Fruit fly (Drosophila melanogaster) whole organism, embryonic: ENCODE data around the gene Kua.

ENCODE experiments used
- Abd-B ChIP-seq: fragments of 200-800 bp; sonication (Bioruptor generic); optimal IDR thresholded peaks from 2 replicates; lab custom pipeline; 2018; ENCODE audit warnings: missing biosample characterization, mild to moderate bottlenecking, missing genetic modification characterization, moderate library complexity
- BEAF-32 ChIP-seq: fragments of 200-800 bp; sonication (Bioruptor generic); optimal IDR thresholded peaks from 3 replicates; lab custom pipeline; 2017; ENCODE audit warnings: missing biosample characterization, missing genetic modification characterization, mild to moderate bottlenecking, moderate library complexity, missing genetic modification reagents
- CG10543 ChIP-seq: fragments of 200-800 bp; sonication (Bioruptor generic); optimal IDR thresholded peaks from 3 replicates; lab custom pipeline; 2017; ENCODE audit warnings: missing biosample characterization, mild to moderate bottlenecking, missing genetic modification characterization, moderate library complexity
- CG12942 ChIP-seq: fragments of 200-800 bp; sonication (Bioruptor generic); optimal IDR thresholded peaks from 3 replicates; lab custom pipeline; 2016; ENCODE audit warnings: missing biosample characterization, missing genetic modification characterization
- CG14710 ChIP-seq: fragments of 200-800 bp; sonication (Bioruptor generic); optimal IDR thresholded peaks from 3 replicates; lab custom pipeline; 2019; ENCODE audit warnings: missing biosample characterization, mild to moderate bottlenecking, missing genetic modification characterization, moderate library complexity
- CG14860 ChIP-seq: fragments of 200-800 bp; sonication (Bioruptor generic); IDR thresholded peaks from 3 replicates; pipeline ENCODE4 v1.3.6; 2022; ENCODE audit warnings: missing biosample characterization, missing genetic modification characterization; ENCODE audit not compliant: partially characterized antibody
- CG15479 ChIP-seq: fragments of 200-800 bp; sonication (Bioruptor generic); optimal IDR thresholded peaks from 3 replicates; lab custom pipeline; 2019; ENCODE audit warnings: missing biosample characterization, mild to moderate bottlenecking, missing genetic modification characterization, moderate library complexity
- CG15514 ChIP-seq: fragments of 200-800 bp; sonication (Bioruptor generic); optimal IDR thresholded peaks from 3 replicates; lab custom pipeline; 2017; ENCODE audit warnings: missing biosample characterization, missing genetic modification characterization, mild to moderate bottlenecking, moderate library complexity, missing genetic modification reagents
- CG16779 ChIP-seq: fragments of 200-800 bp; sonication (Bioruptor generic); IDR thresholded peaks from 2 replicates; pipeline ENCODE4 v1.3.6; 2022; ENCODE audit warnings: missing biosample characterization, missing genetic modification characterization
- CG17328 ChIP-seq: fragments of 200-800 bp; sonication (Bioruptor generic); IDR thresholded peaks from 2 replicates; pipeline ENCODE4 v1.3.6; 2022; ENCODE audit warnings: missing biosample characterization, missing genetic modification characterization
- CG17361 ChIP-seq: fragments of 200-800 bp; sonication (Bioruptor generic); IDR thresholded peaks from 3 replicates; pipeline ENCODE4 v1.3.6; 2022; ENCODE audit warnings: missing biosample characterization, missing genetic modification characterization
- CG18262 ChIP-seq: fragments of 200-800 bp; optimal IDR thresholded peaks from 3 replicates; lab custom pipeline; 2019; ENCODE audit warnings: missing biosample characterization, mild to moderate bottlenecking, missing genetic modification characterization, moderate library complexity
- CG2712 ChIP-seq: fragments of 200-800 bp; optimal IDR thresholded peaks from 3 replicates; lab custom pipeline; 2019; ENCODE audit warnings: missing biosample characterization, mild to moderate bottlenecking, missing genetic modification characterization, moderate library complexity
- CG31388 ChIP-seq: fragments of 200-800 bp; sonication (Bioruptor generic); optimal IDR thresholded peaks from 2 replicates; lab custom pipeline; 2016; ENCODE audit warnings: missing biosample characterization, missing genetic modification characterization
- CG42726 ChIP-seq: fragments of 200-800 bp; sonication (Bioruptor generic); IDR thresholded peaks from 2 replicates; pipeline ENCODE4 v1.3.6; 2022; ENCODE audit warnings: missing biosample characterization, missing genetic modification characterization; ENCODE audit not compliant: partially characterized antibody
- CG4730 ChIP-seq: fragments of 200-800 bp; sonication (Bioruptor generic); IDR thresholded peaks from 2 replicates; pipeline ENCODE4 v1.3.6; 2022; ENCODE audit warnings: missing biosample characterization, missing genetic modification characterization
- CG8765 ChIP-seq: fragments of 200-800 bp; sonication (Bioruptor generic); IDR thresholded peaks from 2 replicates; pipeline ENCODE4 v1.3.6; 2022; ENCODE audit warnings: missing biosample characterization, missing genetic modification characterization
- CG9797 ChIP-seq: fragments of 200-800 bp; sonication (Bioruptor generic); optimal IDR thresholded peaks from 3 replicates; lab custom pipeline; 2018; ENCODE audit warnings: missing biosample characterization, mild to moderate bottlenecking, missing genetic modification characterization
- CG9817 ChIP-seq: fragments of 200-800 bp; sonication (Bioruptor generic); optimal IDR thresholded peaks from 2 replicates; lab custom pipeline; 2018; ENCODE audit warnings: missing biosample characterization, mild to moderate bottlenecking, missing genetic modification characterization, moderate library complexity
- E2f2 ChIP-seq: fragments of 200-800 bp; sonication (Bioruptor generic); IDR thresholded peaks from 2 replicates; pipeline ENCODE4 v1.3.6; 2022; ENCODE audit warnings: missing biosample characterization, missing genetic modification characterization
- ERR ChIP-seq: fragments of 200-800 bp; sonication (Bioruptor generic); optimal IDR thresholded peaks from 2 replicates; lab custom pipeline; 2016; ENCODE audit warnings: missing biosample characterization, missing genetic modification characterization
- Elba2 ChIP-seq: fragments of 200-800 bp; sonication (Bioruptor generic); optimal IDR thresholded peaks from 3 replicates; lab custom pipeline; 2016; ENCODE audit warnings: missing biosample characterization, missing genetic modification characterization
- H15 ChIP-seq: fragments of 200-800 bp; sonication (Bioruptor generic); IDR thresholded peaks from 3 replicates; pipeline ENCODE4 v1.3.6; 2022; ENCODE audit warnings: missing biosample characterization, missing genetic modification characterization
- Hmr ChIP-seq: fragments of 200-800 bp; sonication (Bioruptor generic); optimal IDR thresholded peaks from 3 replicates; lab custom pipeline; 2017; ENCODE audit warnings: mild to moderate bottlenecking, missing biosample characterization, missing genetic modification reagents, missing genetic modification characterization
- Jarid2 ChIP-seq: fragments of 200-800 bp; sonication (Bioruptor generic); optimal IDR thresholded peaks from 3 replicates; lab custom pipeline; 2017; ENCODE audit warnings: mild to moderate bottlenecking, missing biosample characterization, missing genetic modification reagents, missing genetic modification characterization
- Max ChIP-seq: fragments of 200-800 bp; sonication (Bioruptor generic); optimal IDR thresholded peaks from 2 replicates; lab custom pipeline; 2016; ENCODE audit warnings: missing biosample characterization, mild to moderate bottlenecking, missing genetic modification characterization
- NC2α ChIP-seq: fragments of 200-800 bp; sonication (Bioruptor generic); optimal IDR thresholded peaks from 2 replicates; lab custom pipeline; 2016; ENCODE audit warnings: missing biosample characterization, missing genetic modification characterization
- Opbp ChIP-seq: fragments of 200-800 bp; sonication (Bioruptor generic); IDR thresholded peaks from 3 replicates; pipeline ENCODE4 v1.3.6; 2022; ENCODE audit warnings: missing biosample characterization, missing genetic modification characterization; ENCODE audit not compliant: partially characterized antibody
- PHDP ChIP-seq: fragments of 200-800 bp; sonication (Bioruptor generic); optimal IDR thresholded peaks from 3 replicates; lab custom pipeline; 2018; ENCODE audit warnings: missing biosample characterization, mild to moderate bottlenecking, missing genetic modification characterization, moderate library complexity
- Rx ChIP-seq: fragments of 200-800 bp; sonication (Bioruptor generic); IDR thresholded peaks from 2 replicates; pipeline ENCODE4 v1.3.6; 2022; ENCODE audit warnings: missing biosample characterization, missing genetic modification characterization
- Sox100B ChIP-seq: fragments of 200-800 bp; sonication (Bioruptor generic); optimal IDR thresholded peaks from 3 replicates; lab custom pipeline; 2018; ENCODE audit warnings: missing biosample characterization, mild to moderate bottlenecking, missing genetic modification characterization
- Sry-β ChIP-seq: fragments of 200-800 bp; sonication (Bioruptor generic); optimal IDR thresholded peaks from 2 replicates; lab custom pipeline; 2018; ENCODE audit warnings: missing biosample characterization, mild to moderate bottlenecking, missing genetic modification characterization, moderate library complexity
- bbx ChIP-seq: fragments of 200-800 bp; sonication (Bioruptor generic); IDR thresholded peaks from 2 replicates; pipeline ENCODE4 v1.3.6; 2022; ENCODE audit warnings: missing biosample characterization, missing genetic modification characterization; ENCODE audit not compliant: partially characterized antibody
- chinmo ChIP-seq: fragments of 200-800 bp; sonication (Bioruptor generic); IDR thresholded peaks from 4 replicates; pipeline ENCODE4 v1.3.6; 2022; ENCODE audit warnings: missing biosample characterization, missing genetic modification characterization; ENCODE audit not compliant: partially characterized antibody
- gcm ChIP-seq: fragments of 200-800 bp; sonication (Bioruptor generic); optimal IDR thresholded peaks from 2 replicates; lab custom pipeline; 2019; ENCODE audit warnings: missing biosample characterization, mild to moderate bottlenecking, missing genetic modification characterization, moderate library complexity
- gsb ChIP-seq: fragments of 200-800 bp; sonication (Bioruptor generic); IDR thresholded peaks from 2 replicates; pipeline ENCODE4 v1.3.6; 2022; ENCODE audit warnings: missing biosample characterization, missing genetic modification characterization
- h ChIP-seq: fragments of >200 bp; optimal IDR thresholded peaks from 2 replicates; lab custom pipeline; 2017
- mam ChIP-seq: fragments of 200-800 bp; sonication (Bioruptor generic); optimal IDR thresholded peaks from 3 replicates; lab custom pipeline; 2016; ENCODE audit warnings: missing biosample characterization, missing genetic modification characterization
- pum ChIP-seq: fragments of 200-800 bp; sonication (Bioruptor generic); optimal IDR thresholded peaks from 2 replicates; lab custom pipeline; 2016; ENCODE audit warnings: missing biosample characterization, missing genetic modification characterization
- pzg ChIP-seq: fragments of 200-800 bp; sonication (Bioruptor generic); optimal IDR thresholded peaks from 3 replicates; lab custom pipeline; 2018; ENCODE audit warnings: missing biosample characterization, mild to moderate bottlenecking, missing genetic modification characterization, moderate library complexity
- schlank ChIP-seq: fragments of 200-800 bp; sonication (Bioruptor generic); optimal IDR thresholded peaks from 2 replicates; lab custom pipeline; 2018; ENCODE audit warnings: missing biosample characterization, mild to moderate bottlenecking, missing genetic modification characterization
- sens ChIP-seq: fragments of 200-800 bp; sonication (Bioruptor generic); peaks from one replicate; lab custom pipeline; 2016; ENCODE audit warnings: missing biosample characterization, missing genetic modification characterization
- so ChIP-seq: fragments of 200-800 bp; sonication (Bioruptor generic); IDR thresholded peaks from 3 replicates; pipeline ENCODE4 v1.3.6; 2022; ENCODE audit warnings: missing biosample characterization, missing genetic modification characterization
- stwl ChIP-seq: fragments of 200-800 bp; sonication (Bioruptor generic); optimal IDR thresholded peaks from 3 replicates; lab custom pipeline; 2018; ENCODE audit warnings: missing biosample characterization, mild to moderate bottlenecking, missing genetic modification characterization, moderate library complexity
- tll ChIP-seq, 2 experiments: fragments of 200-800 bp in 1 of 2; fragments of >200 bp in 1 of 2; sonication (Bioruptor generic) in 1 of 2; optimal IDR thresholded peaks; 2 replicates each; lab custom pipeline; 2017 to 2019; ENCODE audit warnings: missing biosample characterization in 2 of 2, missing genetic modification characterization in 2 of 2, mild to moderate bottlenecking in 1 of 2, moderate library complexity in 1 of 2
- twi ChIP-seq: fragments of 200-800 bp; optimal IDR thresholded peaks from 2 replicates; lab custom pipeline; 2019; ENCODE audit warnings: missing biosample characterization, mild to moderate bottlenecking, missing genetic modification characterization, moderate library complexity
- zen ChIP-seq: fragments of 200-800 bp; sonication (Bioruptor generic); optimal IDR thresholded peaks from 3 replicates; lab custom pipeline; 2018; ENCODE audit warnings: missing biosample characterization, mild to moderate bottlenecking, missing genetic modification characterization, moderate library complexity

The Kua gene

DNA sequence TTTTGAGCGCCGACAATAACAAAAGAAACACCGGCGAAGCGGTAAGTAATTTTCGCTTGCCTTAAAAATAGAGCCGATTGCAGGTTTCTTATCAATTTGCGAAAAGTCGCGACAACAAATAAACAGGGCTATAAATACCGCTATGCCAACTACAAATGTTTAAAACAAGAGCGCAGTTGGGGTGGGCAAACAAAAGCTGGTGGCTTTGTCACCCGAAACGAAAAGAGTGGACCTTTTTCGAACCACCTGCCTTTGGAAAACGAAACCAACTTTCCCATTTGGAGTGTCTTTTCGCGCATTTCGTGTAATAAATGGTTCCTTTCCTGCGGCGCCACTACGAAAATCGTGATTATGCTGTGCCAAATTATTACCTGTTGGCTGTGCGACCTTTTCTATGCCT lies 813 bp downstream of the Kua start (continued):
- no peak for TF ChIP-seq twi (tag; lab: Kevin White, UChicago)
- no peak for TF ChIP-seq CG12942
- TF ChIP-seq BEAF-32 (GFP tag; lab: Kevin White, UChicago): no peak
- no peak for TF ChIP-seq PHDP (tag; lab: Kevin White, UChicago)
- no peak for TF ChIP-seq gcm (GFP tag; lab: Kevin White, UChicago)
- TF ChIP-seq bbx (GFP tag; lab: Robert Waterston, UW): peak; percentile 10; the same call in 1 of the 2 replicates

DNA sequence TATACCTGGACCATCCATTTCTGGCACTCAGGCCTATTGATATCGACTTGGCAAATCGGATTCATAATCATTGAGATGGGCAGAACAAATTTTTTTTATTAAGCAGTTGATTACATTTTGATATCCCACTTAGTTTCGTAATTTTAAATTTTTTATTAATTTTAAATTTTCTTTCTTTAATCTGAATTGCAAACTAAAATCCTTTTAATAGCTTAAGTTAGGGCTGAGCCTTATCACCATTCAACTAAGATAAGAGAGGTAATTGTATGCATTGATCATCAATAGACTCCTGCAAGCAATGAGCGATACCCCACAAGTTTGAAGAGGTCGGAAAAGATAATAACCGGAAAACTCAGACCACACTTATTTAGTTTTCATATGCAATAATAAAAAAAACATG lies 6.7 kb downstream of the Kua start, which contains the start of gene CG13970:
CG13970 (minus strand) TSS at position 101 of the 400 bp plus-strand sequence.
- TF ChIP-seq pum (GFP tag; lab: Kevin White, UChicago) (no peak), mam (GFP tag; lab: Kevin White, UChicago) (no peak), CG10543 (GFP tag; lab: Kevin White, UChicago) (no peak), H15 (GFP tag; lab: Robert Waterston, UW) (no peak), h (lab: Kevin White, UChicago) (no peak), E2f2 (GFP tag; lab: Robert Waterston, UW) (no peak), CG18262 (tag; lab: Kevin White, UChicago) (no peak), zen (tag; lab: Kevin White, UChicago) (no peak), Max (GFP tag; lab: Kevin White, UChicago) (no peak), Sry-β (no peak), Abd-B (GFP tag; lab: Kevin White, UChicago) (no peak), CG4730 (GFP tag; lab: Robert Waterston, UW) (no peak), so (no peak), CG16779 (GFP tag; lab: Robert Waterston, UW) (no peak), CG15479 (GFP tag; lab: Kevin White, UChicago) (no peak), CG9817 (tag; lab: Kevin White, UChicago) (no peak), Elba2 (GFP tag; lab: Kevin White, UChicago) (no peak), CG8765 (GFP tag; lab: Robert Waterston, UW) (no peak), tll (GFP tag; optimal IDR thresholded peaks at IDR 0.05; lab: Kevin White, UChicago) (no peak)

DNA sequence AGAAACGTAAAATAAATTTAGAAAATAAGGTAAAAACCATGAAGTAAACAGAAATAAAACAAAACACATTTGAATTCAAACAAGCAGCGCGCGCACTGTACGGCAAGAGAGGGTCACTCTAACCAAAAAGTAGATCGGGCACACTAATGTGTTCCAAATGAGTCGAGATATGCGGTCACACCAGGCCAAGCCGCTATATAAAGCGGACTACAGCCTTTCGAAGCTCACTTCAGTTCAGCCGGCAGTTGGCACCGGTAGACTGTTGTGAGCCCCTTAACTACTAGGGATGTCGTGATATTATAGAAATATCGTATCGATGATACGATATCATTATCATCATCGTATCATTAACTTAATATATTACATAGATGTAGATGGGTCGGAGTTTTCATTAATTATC lies 7.1 kb downstream of the Kua start:
- TF ChIP-seq BEAF-32 (GFP tag; lab: Kevin White, UChicago) (peak; percentile 32), CG15514 (GFP tag; lab: Kevin White, UChicago) (peak; percentile 34), CG2712 (tag; lab: Kevin White, UChicago) (no peak), Rx (GFP tag; lab: Robert Waterston, UW) (0 out of 2 replicates have a peak, but pooled peaks have one; percentile 11), stwl (tag; lab: Kevin White, UChicago) (peak; percentile 78), ERR (GFP tag; lab: Kevin White, UChicago) (no peak), Elba2 (GFP tag; lab: Kevin White, UChicago) (peak; percentile 9), CG14710 (tag; lab: Kevin White, UChicago) (peak; percentile 0), CG42726 (GFP tag; lab: Robert Waterston, UW) (no peak), zen (tag; lab: Kevin White, UChicago) (peak; percentile 23), gsb (GFP tag; lab: Robert Waterston, UW) (no peak), NC2α (GFP tag; lab: Kevin White, UChicago) (peak; percentile 31), Hmr (GFP tag; lab: Kevin White, UChicago) (peak; percentile 53), chinmo (0 out of 4 replicates have a peak, but pooled peaks have one; percentile 52), pzg (peak; percentile 52), schlank (no peak), Sox100B (GFP tag; lab: Kevin White, UChicago) (no peak), sens (GFP tag; lab: Kevin White, UChicago) (peak; percentile 62), CG17361 (GFP tag; lab: Robert Waterston, UW) (peak; percentile 66; the same call in 2 of the 3 replicates), CG9797 (GFP tag; lab: Kevin White, UChicago) (peak; percentile 76), CG14860 (GFP tag; lab: Robert Waterston, UW) (0 out of 3 replicates have a peak, but pooled peaks have one; percentile 16), Opbp (0 out of 3 replicates have a peak, but pooled peaks have one; percentile 37), CG31388 (GFP tag; lab: Kevin White, UChicago) (no peak), Jarid2 (GFP tag; lab: Kevin White, UChicago) (peak; percentile 41), CG17328 (GFP tag; lab: Robert Waterston, UW) (no peak)
